Worm (Caenorhabditis elegans) whole organism, L4/young adult: ENCODE results near the gene elt-1.

Experiments
- W03F9.2 ChIP-seq: fragments of 150-350 bp; optimal IDR thresholded peaks from 2 replicates; lab custom pipeline; 2014; ENCODE audit warnings: missing biosample characterization, missing genetic modification characterization
- dao-5 ChIP-seq: sonication (generic microtip); optimal IDR thresholded peaks from 2 replicates; lab custom pipeline; 2016; ENCODE audit warnings: missing genotype, missing genetic modification characterization, moderate library complexity, missing compliant biosample characterization
- him-1 ChIP-seq: sonication (generic microtip); optimal IDR thresholded peaks from 2 replicates; lab custom pipeline; 2016; ENCODE audit warnings: missing genotype, missing genetic modification reagents, missing genetic modification characterization, missing compliant biosample characterization

The elt-1 gene

ce11 chrIV:9641925-9642324, 27.1 kb downstream of the elt-1 start, which contains the start of gene del-2:
Gene del-2, minus strand, starts transcription at chrIV:9642025.
- no peak for TF ChIP-seq dao-5 (tag; lab: Kevin White, UChicago)
- TF ChIP-seq W03F9.2 (tag; lab: Kevin White, UChicago) = no peak
- no peak for TF ChIP-seq him-1

- TF ChIP-seq dao-5 (tag; lab: Kevin White, UChicago) (no peak), him-1 (no peak), W03F9.2 (tag; lab: Kevin White, UChicago) (no peak)
Measured at ce11 chrIV:9643188-9643587, 28.4 kb downstream of the elt-1 start, which contains the start of gene degl-2. Gene degl-2, plus strand, starts transcription at chrIV:9643488.

- TF ChIP-seq him-1 (no peak), W03F9.2 (tag; lab: Kevin White, UChicago) (peak; percentile 44)
Measured at ce11 chrIV:9647789-9648361, 33.1 kb downstream of the elt-1 start, which contains the start of gene amph-1. Gene amph-1, minus strand, starts transcription at chrIV:9647873.

- no peak for TF ChIP-seq dao-5 (tag; lab: Kevin White, UChicago)
- no peak for TF ChIP-seq him-1
- TF ChIP-seq W03F9.2 (tag; lab: Kevin White, UChicago) = no peak
Measured at ce11 chrIV:9648682-9649081, 33.9 kb downstream of the elt-1 start, which contains the start of gene srm-3. Gene srm-3, plus strand, starts transcription at chrIV:9648982.

DNA sequence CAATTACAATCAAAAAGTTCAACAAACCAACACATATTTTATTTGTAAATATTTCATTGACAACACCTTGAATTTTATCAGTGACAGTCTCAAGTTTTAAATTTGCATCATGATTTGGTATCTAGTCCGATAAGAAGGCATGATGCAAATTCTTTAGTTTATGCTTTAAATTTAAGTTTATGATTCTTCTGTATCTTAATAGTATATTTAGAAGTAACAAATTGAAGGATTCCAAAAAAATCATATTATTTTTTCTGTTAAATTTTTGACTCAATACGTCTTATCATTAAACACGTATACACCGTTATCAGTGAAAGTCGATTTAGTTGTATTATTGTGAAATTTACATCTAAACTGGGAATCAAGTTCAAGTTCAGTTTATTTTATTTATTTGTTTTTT, 36.4 kb downstream of the elt-1 start, which contains the start of gene chca-1:
chca-1 (plus strand) TSS at position 161 of the 400 bp plus-strand sequence.
- TF ChIP-seq him-1 (no peak), W03F9.2 (tag; lab: Kevin White, UChicago) (peak; percentile 37)

DNA sequence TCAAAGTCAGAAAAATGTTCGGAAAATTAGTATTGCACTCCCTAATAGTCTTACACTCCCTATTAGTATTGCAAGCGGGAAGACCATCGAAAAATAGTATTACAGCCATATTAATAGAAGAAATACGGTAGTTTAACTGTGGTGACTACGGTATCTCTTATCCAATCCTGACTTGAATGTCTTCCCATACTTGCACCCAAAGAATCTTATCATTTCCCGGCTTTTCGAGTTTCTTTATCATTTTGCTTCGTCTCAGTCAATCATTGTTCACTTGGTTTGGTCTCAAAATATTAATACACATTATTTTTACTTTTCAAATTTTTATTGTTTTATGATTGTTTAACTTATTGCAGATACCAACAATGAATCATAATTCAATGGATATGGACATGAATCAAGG, 38.4 kb downstream of the elt-1 start, which contains the start of gene F58G6.3:
F58G6.3 (plus strand) TSS at position 352 of the 400 bp plus-strand sequence.
- TF ChIP-seq W03F9.2 (tag; lab: Kevin White, UChicago) (no peak), dao-5 (tag; lab: Kevin White, UChicago) (no peak), him-1 (no peak)

- TF ChIP-seq dao-5 (tag; lab: Kevin White, UChicago) (no peak), W03F9.2 (tag; lab: Kevin White, UChicago) (no peak), him-1 (no peak)
Measured at ce11 chrIV:9654017-9654416, 39.2 kb downstream of the elt-1 start, which contains the start of gene F58G6.7. Gene F58G6.7, plus strand, starts transcription at chrIV:9654317.

- TF ChIP-seq him-1 = no peak
- TF ChIP-seq dao-5 (tag; lab: Kevin White, UChicago) = no peak
- TF ChIP-seq W03F9.2 (tag; lab: Kevin White, UChicago) = no peak
Measured at ce11 chrIV:9655556-9655955, 40.8 kb downstream of the elt-1 start.

DNA sequence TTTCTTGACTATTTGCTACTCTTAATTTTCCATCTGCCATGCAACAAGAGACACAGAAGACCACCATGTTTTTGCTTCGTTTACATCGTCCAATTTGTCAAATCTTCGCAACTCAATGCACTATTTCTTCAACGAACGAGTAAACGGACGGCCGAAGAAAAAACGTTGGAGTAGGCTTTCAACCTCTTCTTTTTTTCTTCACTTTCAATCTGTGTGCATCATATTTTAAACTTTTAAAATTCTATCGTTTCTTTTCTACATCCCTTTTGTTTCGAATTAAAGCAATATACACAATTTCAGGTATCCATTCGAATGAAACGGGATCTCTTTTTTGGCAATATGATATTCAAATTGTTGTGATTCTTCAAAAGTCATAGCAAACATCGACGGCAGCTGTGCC, 43.0 kb downstream of the elt-1 start, which contains the start of gene acc-1:
acc-1 (plus strand) TSS at position 301 of the 400 bp plus-strand sequence.
- TF ChIP-seq W03F9.2 (tag; lab: Kevin White, UChicago) (no peak), him-1 (no peak), dao-5 (tag; lab: Kevin White, UChicago) (no peak)

DNA sequence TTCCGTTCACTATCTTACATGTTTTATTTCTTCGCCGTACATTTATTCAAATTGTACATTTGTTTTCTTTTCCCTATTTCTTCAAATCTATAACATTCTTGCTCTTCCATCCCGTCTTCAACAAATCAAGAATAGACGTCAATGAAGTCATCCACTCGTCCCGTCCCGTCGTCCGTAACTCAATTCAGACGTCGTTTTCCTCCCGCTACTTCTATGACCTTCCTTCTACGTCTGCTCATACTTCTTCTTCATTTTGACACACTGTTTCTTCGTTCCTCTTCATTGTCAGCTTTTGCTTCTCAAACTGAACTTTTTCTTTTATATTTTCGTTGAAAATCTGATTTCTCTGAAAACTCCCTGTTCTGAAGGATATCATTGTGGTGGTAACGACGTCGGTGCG, 45.2 kb downstream of the elt-1 start:
- no peak for TF ChIP-seq dao-5 (tag; lab: Kevin White, UChicago)
- TF ChIP-seq him-1 = no peak
- no peak for TF ChIP-seq W03F9.2 (tag; lab: Kevin White, UChicago)

DNA sequence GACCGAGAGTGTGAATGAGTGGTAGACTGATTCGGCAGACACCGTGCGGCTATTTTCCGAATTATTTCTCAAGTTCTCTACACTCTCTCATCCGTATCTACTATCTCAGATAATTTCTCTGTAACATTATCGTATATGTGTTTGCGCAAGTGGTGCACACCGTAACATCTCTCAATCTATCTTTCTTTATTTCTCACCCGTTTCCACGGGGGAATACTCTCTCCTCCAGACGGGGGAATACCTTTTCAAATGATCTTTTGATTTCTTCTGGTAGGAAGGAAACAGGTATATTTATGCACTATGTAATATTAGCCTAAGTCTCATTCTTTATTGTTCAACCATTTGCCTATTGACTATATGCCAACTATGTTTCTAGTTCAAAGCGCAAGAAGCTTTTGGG, 52.3 kb downstream of the elt-1 start:
- TF ChIP-seq dao-5 (tag; lab: Kevin White, UChicago) = no peak
- TF ChIP-seq him-1 = no peak
- TF ChIP-seq W03F9.2 (tag; lab: Kevin White, UChicago) = no peak

ce11 chrIV:9668103-9668672, 53.4 kb downstream of the elt-1 start:
- TF ChIP-seq him-1 (no peak), W03F9.2 (tag; lab: Kevin White, UChicago) (no peak), dao-5 (tag; lab: Kevin White, UChicago) (no peak)
